Worm (Caenorhabditis elegans): ENCODE data around the gene clk-2.

ce11 chrIII:7490061-7490460 lies 28.3 kb downstream of the clk-2 start:
- TF ChIP-seq dmd-8 (GFP tag; IDR thresholded peaks at IDR 0.05) (no peak), zip-2 (tag; optimal IDR thresholded peaks at IDR 0.05) (no peak)

Measured in whole organism, L4 larva.